Fruit fly (Drosophila melanogaster) whole organism, prepupa: Measurements from ENCODE around the gene Poc1.

Source experiments
- Blimp-1 ChIP-seq: fragments of 200-800 bp; sonication (Bioruptor generic); optimal IDR thresholded peaks from 3 replicates; lab custom pipeline; 2017; ENCODE audit warnings: missing biosample characterization, missing genetic modification characterization, mild to moderate bottlenecking, moderate library complexity, missing genetic modification reagents
- CG10631 ChIP-seq: fragments of 200-800 bp; sonication (Bioruptor generic); optimal IDR thresholded peaks from 2 replicates; lab custom pipeline; 2016; ENCODE audit warnings: missing biosample characterization, missing genetic modification characterization
- CG10669 ChIP-seq: fragments of 200-800 bp; sonication (Bioruptor generic); optimal IDR thresholded peaks from 3 replicates; lab custom pipeline; 2018; ENCODE audit warnings: missing biosample characterization, mild to moderate bottlenecking, missing genetic modification characterization, moderate library complexity
- CG11294 ChIP-seq: fragments of 200-800 bp; sonication (Bioruptor generic); IDR thresholded peaks from 2 replicates; pipeline ENCODE4 v1.3.6; 2022; ENCODE audit warnings: missing biosample characterization, missing genetic modification characterization
- CG11762 ChIP-seq: fragments of 200-800 bp; sonication (Bioruptor generic); optimal IDR thresholded peaks from 3 replicates; lab custom pipeline; 2016; ENCODE audit warnings: missing biosample characterization, missing genetic modification characterization; ENCODE audit not compliant: insufficient read depth
- CG11902 ChIP-seq: fragments of 200-800 bp; sonication (Bioruptor generic); optimal IDR thresholded peaks from 3 replicates; lab custom pipeline; 2016; ENCODE audit warnings: missing biosample characterization, missing genetic modification characterization
- CG15336 ChIP-seq: fragments of 200-800 bp; sonication (Bioruptor generic); IDR thresholded peaks from 2 replicates; pipeline ENCODE4 v1.3.6; 2022; ENCODE audit warnings: missing biosample characterization, missing genetic modification characterization
- CG1621 ChIP-seq: fragments of 200-800 bp; sonication (Bioruptor generic); optimal IDR thresholded peaks from 3 replicates; lab custom pipeline; 2018; ENCODE audit warnings: missing biosample characterization, mild to moderate bottlenecking, missing genetic modification characterization
- CG16779 ChIP-seq: fragments of 200-800 bp; sonication (Bioruptor generic); optimal IDR thresholded peaks from 3 replicates; lab custom pipeline; 2017; ENCODE audit warnings: missing biosample characterization, mild to moderate bottlenecking, missing genetic modification characterization
- CG31627 ChIP-seq: fragments of 200-800 bp; sonication (Bioruptor generic); optimal IDR thresholded peaks from 3 replicates; lab custom pipeline; 2016; ENCODE audit warnings: missing biosample characterization, missing genetic modification characterization
- CG3919 ChIP-seq: fragments of 200-800 bp; sonication (Bioruptor generic); optimal IDR thresholded peaks from 3 replicates; lab custom pipeline; 2016; ENCODE audit warnings: missing biosample characterization, missing genetic modification characterization
- CG6163 ChIP-seq: fragments of 200-800 bp; sonication (Bioruptor generic); IDR thresholded peaks from 3 replicates; pipeline ENCODE4 v1.3.6; 2022; ENCODE audit warnings: missing biosample characterization, missing genetic modification characterization
- CG6792 ChIP-seq: fragments of 200-800 bp; sonication (Bioruptor generic); optimal IDR thresholded peaks from 3 replicates; lab custom pipeline; 2016; ENCODE audit warnings: missing biosample characterization, missing genetic modification characterization
- CG6808 ChIP-seq: fragments of 200-800 bp; sonication (Bioruptor generic); optimal IDR thresholded peaks from 3 replicates; lab custom pipeline; 2017; ENCODE audit warnings: missing biosample characterization, missing genetic modification characterization, mild to moderate bottlenecking, moderate library complexity, missing genetic modification reagents
- CG7368 ChIP-seq: fragments of 200-800 bp; sonication (Bioruptor generic); optimal IDR thresholded peaks from 3 replicates; lab custom pipeline; 2016; ENCODE audit warnings: missing biosample characterization, missing genetic modification characterization
- CG8632 ChIP-seq: fragments of 200-800 bp; sonication (Bioruptor generic); optimal IDR thresholded peaks from 3 replicates; lab custom pipeline; 2016; ENCODE audit warnings: missing biosample characterization, missing genetic modification characterization
- CG9139 ChIP-seq: fragments of 200-800 bp; sonication (Bioruptor generic); optimal IDR thresholded peaks from 3 replicates; lab custom pipeline; 2017; ENCODE audit warnings: missing biosample characterization, mild to moderate bottlenecking, missing genetic modification characterization
- Eip75B ChIP-seq: fragments of 200-800 bp; sonication (Bioruptor generic); optimal IDR thresholded peaks from 3 replicates; lab custom pipeline; 2016; ENCODE audit warnings: missing biosample characterization, missing genetic modification characterization
- Eip78C ChIP-seq: fragments of 200-800 bp; sonication (Bioruptor generic); peaks from one replicate; lab custom pipeline; 2016; ENCODE audit warnings: missing biosample characterization, missing genetic modification characterization
- Eip93F ChIP-seq: fragments of 200-800 bp; sonication (Bioruptor generic); optimal IDR thresholded peaks from 2 replicates; lab custom pipeline; 2016; ENCODE audit warnings: missing biosample characterization, mild to moderate bottlenecking, missing genetic modification characterization
- Ets21C ChIP-seq: fragments of 200-800 bp; sonication (Bioruptor generic); optimal IDR thresholded peaks from 3 replicates; lab custom pipeline; 2016; ENCODE audit warnings: missing biosample characterization, missing genetic modification characterization
- Ets96B ChIP-seq: fragments of 200-800 bp; optimal IDR thresholded peaks from 2 replicates; lab custom pipeline; 2019; ENCODE audit warnings: missing biosample characterization, mild to moderate bottlenecking, missing genetic modification characterization, moderate library complexity
- Gug ChIP-seq: fragments of 200-800 bp; sonication (Bioruptor generic); IDR thresholded peaks from 2 replicates; pipeline ENCODE4 v1.3.6; 2022; ENCODE audit warnings: missing biosample characterization, missing genetic modification characterization
- Hr38 ChIP-seq: sonication (Bioruptor generic); optimal IDR thresholded peaks from 2 replicates; lab custom pipeline; 2016; ENCODE audit warnings: missing biosample characterization, missing genetic modification characterization
- Hr39 ChIP-seq: fragments of 200-800 bp; sonication (Bioruptor generic); optimal IDR thresholded peaks from 2 replicates; lab custom pipeline; 2016; ENCODE audit warnings: missing biosample characterization, missing genetic modification characterization
- Hr4 ChIP-seq: fragments of 200-800 bp; sonication (Bioruptor generic); optimal IDR thresholded peaks from 3 replicates; lab custom pipeline; 2016; ENCODE audit warnings: missing biosample characterization, missing genetic modification characterization
- Lpt ChIP-seq: fragments of 200-800 bp; sonication (Bioruptor generic); optimal IDR thresholded peaks from 3 replicates; lab custom pipeline; 2016; ENCODE audit warnings: missing biosample characterization, missing genetic modification characterization
- Met ChIP-seq: fragments of 200-800 bp; sonication (Bioruptor generic); optimal IDR thresholded peaks from 3 replicates; lab custom pipeline; 2016; ENCODE audit warnings: missing biosample characterization, missing genetic modification characterization
- Smox ChIP-seq: fragments of 200-800 bp; sonication (Bioruptor generic); optimal IDR thresholded peaks from 3 replicates; lab custom pipeline; 2016; ENCODE audit warnings: missing biosample characterization, missing genetic modification characterization
- Sox14 ChIP-seq: fragments of 200-800 bp; sonication (Bioruptor generic); optimal IDR thresholded peaks from 3 replicates; lab custom pipeline; 2016; ENCODE audit warnings: missing biosample characterization, missing genetic modification characterization
- Sox15 ChIP-seq: fragments of 200-800 bp; sonication (Bioruptor generic); optimal IDR thresholded peaks from 3 replicates; lab custom pipeline; 2016; ENCODE audit warnings: missing biosample characterization, missing genetic modification characterization
- achi ChIP-seq: fragments of 200-800 bp; sonication (Bioruptor generic); optimal IDR thresholded peaks from 3 replicates; lab custom pipeline; 2016; ENCODE audit warnings: missing biosample characterization, missing genetic modification characterization
- acj6 ChIP-seq: fragments of 200-800 bp; sonication (Bioruptor generic); optimal IDR thresholded peaks from 3 replicates; lab custom pipeline; 2016; ENCODE audit warnings: missing biosample characterization, missing genetic modification characterization
- cyc ChIP-seq: fragments of 200-800 bp; sonication (Bioruptor generic); optimal IDR thresholded peaks from 3 replicates; lab custom pipeline; 2016; ENCODE audit warnings: missing biosample characterization, missing genetic modification characterization
- dac ChIP-seq: fragments of 200-800 bp; sonication (Bioruptor generic); optimal IDR thresholded peaks from 2 replicates; lab custom pipeline; 2017; ENCODE audit warnings: missing biosample characterization, mild to moderate bottlenecking, missing genetic modification characterization
- dsx ChIP-seq: fragments of 200-800 bp; optimal IDR thresholded peaks from 3 replicates; lab custom pipeline; 2019; ENCODE audit warnings: missing biosample characterization, mild to moderate bottlenecking, missing genetic modification characterization, moderate library complexity; ENCODE audit not compliant: poor library complexity, severe bottlenecking
- eg ChIP-seq: fragments of 200-800 bp; sonication (Bioruptor generic); IDR thresholded peaks from 3 replicates; pipeline ENCODE4 v1.3.6; 2022; ENCODE audit warnings: missing biosample characterization, missing genetic modification characterization
- esn ChIP-seq: fragments of 200-800 bp; sonication (Bioruptor generic); optimal IDR thresholded peaks from 2 replicates; lab custom pipeline; 2016; ENCODE audit warnings: missing biosample characterization, mild to moderate bottlenecking, missing genetic modification characterization, moderate library complexity
- fd59A ChIP-seq: fragments of 200-800 bp; sonication (Bioruptor generic); optimal IDR thresholded peaks from 2 replicates; lab custom pipeline; 2017; ENCODE audit warnings: missing biosample characterization, mild to moderate bottlenecking, missing genetic modification characterization, missing genetic modification reagents
- lz ChIP-seq: fragments of 200-800 bp; sonication (Bioruptor generic); optimal IDR thresholded peaks from 3 replicates; lab custom pipeline; 2016; ENCODE audit warnings: missing biosample characterization, missing genetic modification characterization
- net ChIP-seq: fragments of 200-800 bp; sonication (Bioruptor generic); optimal IDR thresholded peaks from 3 replicates; lab custom pipeline; 2016; ENCODE audit warnings: missing biosample characterization, missing genetic modification characterization
- salr ChIP-seq, 2 experiments: fragments of 200-800 bp; sonication (Bioruptor generic); optimal IDR thresholded peaks; 3 replicates each; lab custom pipeline; 2016 to 2018; ENCODE audit warnings: missing biosample characterization in 2 of 2, missing genetic modification characterization in 2 of 2, mild to moderate bottlenecking in 1 of 2
- spab ChIP-seq: fragments of 200-800 bp; sonication (Bioruptor generic); optimal IDR thresholded peaks from 2 replicates; lab custom pipeline; 2017; ENCODE audit warnings: missing biosample characterization, mild to moderate bottlenecking, missing genetic modification characterization, missing genetic modification reagents
- ss ChIP-seq, 2 experiments: fragments of 200-800 bp; sonication (Bioruptor generic); optimal IDR thresholded peaks; 2 replicates in 1 of 2; 3 replicates in 1 of 2; lab custom pipeline; 2017 to 2018; ENCODE audit warnings: mild to moderate bottlenecking in 2 of 2, missing biosample characterization in 2 of 2, missing genetic modification characterization in 2 of 2, moderate library complexity in 1 of 2
- svp ChIP-seq: fragments of 200-800 bp; sonication (Bioruptor generic); peaks from one replicate; lab custom pipeline; 2016; ENCODE audit warnings: missing biosample characterization, missing genetic modification characterization
- vri ChIP-seq: fragments of 200-800 bp; sonication (Bioruptor generic); optimal IDR thresholded peaks from 3 replicates; lab custom pipeline; 2016; ENCODE audit warnings: missing biosample characterization, mild to moderate bottlenecking, missing genetic modification characterization

Gene Poc1

dm6 chr3L:13410999-13411398 lies 21.2 kb upstream of the Poc1 start (continued):
- TF ChIP-seq Blimp-1 (GFP tag; lab: Kevin White, UChicago): no peak
- TF ChIP-seq CG10631 (GFP tag; lab: Kevin White, UChicago): peak; percentile 15
- TF ChIP-seq CG31627: peak; percentile 53
- TF ChIP-seq Lpt (GFP tag; lab: Kevin White, UChicago): no peak
- no peak for TF ChIP-seq CG11294 (GFP tag; lab: Robert Waterston, UW)
- no peak for TF ChIP-seq Gug (GFP tag; lab: Robert Waterston, UW)
- no peak for TF ChIP-seq Hr4 (GFP tag; lab: Kevin White, UChicago)
- TF ChIP-seq Ets21C (GFP tag; lab: Kevin White, UChicago): no peak
- peak; percentile 51 for TF ChIP-seq esn (GFP tag; lab: Kevin White, UChicago)
- no peak for TF ChIP-seq vri (GFP tag; lab: Kevin White, UChicago)
- no peak for TF ChIP-seq net (GFP tag; lab: Kevin White, UChicago)
- no peak for TF ChIP-seq CG16779
- TF ChIP-seq Met (GFP tag; lab: Kevin White, UChicago): peak; percentile 5
- no peak for TF ChIP-seq CG8632 (GFP tag; lab: Kevin White, UChicago)
- TF ChIP-seq CG6808 (GFP tag; lab: Kevin White, UChicago): no peak
- peak; percentile 37 for TF ChIP-seq cyc (GFP tag; lab: Kevin White, UChicago)
- TF ChIP-seq spab (GFP tag; lab: Kevin White, UChicago): no peak
- no peak for TF ChIP-seq CG10669 (GFP tag; lab: Kevin White, UChicago)
- no peak for TF ChIP-seq CG7368 (GFP tag; lab: Kevin White, UChicago)
- peak; percentile 26 for TF ChIP-seq lz (GFP tag; lab: Kevin White, UChicago)
- peak; percentile 17 for TF ChIP-seq Eip78C (GFP tag; lab: Kevin White, UChicago)
- peak; percentile 100 for TF ChIP-seq CG1621 (tag; lab: Kevin White, UChicago)
- TF ChIP-seq dsx: no peak

- TF ChIP-seq Gug (GFP tag; lab: Robert Waterston, UW): no peak
- TF ChIP-seq CG6792 (GFP tag; lab: Kevin White, UChicago): peak; percentile 36
- TF ChIP-seq Met (GFP tag; lab: Kevin White, UChicago): peak; percentile 62
- TF ChIP-seq Lpt (GFP tag; lab: Kevin White, UChicago): no peak
- peak; percentile 34 for TF ChIP-seq CG11902 (GFP tag; lab: Kevin White, UChicago)
- TF ChIP-seq Sox15: peak; percentile 7
- TF ChIP-seq svp (GFP tag; lab: Kevin White, UChicago): peak; percentile 75
- peak; percentile 87 for TF ChIP-seq Eip78C (GFP tag; lab: Kevin White, UChicago)
- no peak for TF ChIP-seq CG11294 (GFP tag; lab: Robert Waterston, UW)
- no peak for TF ChIP-seq dac
- TF ChIP-seq net (GFP tag; lab: Kevin White, UChicago): peak; percentile 17
- peak; percentile 50 for TF ChIP-seq lz (GFP tag; lab: Kevin White, UChicago)
- peak; percentile 50 for TF ChIP-seq Hr39
- TF ChIP-seq achi (GFP tag; lab: Kevin White, UChicago): peak; percentile 15
- peak; percentile 14 for TF ChIP-seq Ets21C (GFP tag; lab: Kevin White, UChicago)
- no peak for TF ChIP-seq dsx
- TF ChIP-seq Smox (GFP tag; lab: Kevin White, UChicago): peak; percentile 67
- peak; percentile 18 for TF ChIP-seq CG10631 (GFP tag; lab: Kevin White, UChicago)
- TF ChIP-seq cyc (GFP tag; lab: Kevin White, UChicago): peak; percentile 48
- no peak for TF ChIP-seq CG6163 (GFP tag; lab: Robert Waterston, UW)
- TF ChIP-seq eg: no peak
- TF ChIP-seq CG1621 (tag; lab: Kevin White, UChicago): no peak
- peak; percentile 39 to 66 for TF ChIP-seq ss (GFP tag; optimal IDR thresholded peaks at IDR 0.05; lab: Kevin White, UChicago)
- TF ChIP-seq Eip75B (GFP tag; lab: Kevin White, UChicago): peak; percentile 49
- peak; percentile 29 for TF ChIP-seq acj6 (GFP tag; lab: Kevin White, UChicago)
- no peak for TF ChIP-seq CG9139 (GFP tag; lab: Kevin White, UChicago)
- no peak for TF ChIP-seq CG7368 (GFP tag; lab: Kevin White, UChicago)
- peak; percentile 50 for TF ChIP-seq CG3919 (GFP tag; lab: Kevin White, UChicago)
- TF ChIP-seq Hr38: no peak
- peak; percentile 66 for TF ChIP-seq CG31627
- peak; percentile 35 for TF ChIP-seq Sox14 (GFP tag; lab: Kevin White, UChicago)
- TF ChIP-seq CG8632 (GFP tag; lab: Kevin White, UChicago): peak; percentile 29
- TF ChIP-seq Eip93F (GFP tag; lab: Kevin White, UChicago): no peak
- no peak for TF ChIP-seq CG11762 (GFP tag; lab: Kevin White, UChicago)
- TF ChIP-seq Ets96B: peak; percentile 27
- peak; percentile 22 for TF ChIP-seq fd59A
- TF ChIP-seq salr (GFP tag; optimal IDR thresholded peaks at IDR 0.05; lab: Kevin White, UChicago): no peak
- TF ChIP-seq CG15336 (GFP tag; lab: Robert Waterston, UW): no peak
- peak; percentile 25 for TF ChIP-seq CG10669 (GFP tag; lab: Kevin White, UChicago)
These were observed 20.2 kb upstream of the Poc1 start for dm6 chr3L:13409809-13410521.
